Worm (Caenorhabditis elegans) whole organism, L4 larva: ENCODE measurements around the gene C27F2.4.

Experiments
- R02D3.7 ChIP-seq: fragments of 150-350 bp; sonication (generic microtip); optimal IDR thresholded peaks from 3 replicates; lab custom pipeline; 2014; ENCODE audit warnings: missing biosample characterization, missing genetic modification characterization
- T20F7.1 ChIP-seq: fragments of 200-800 bp; sonication (Bioruptor generic); optimal IDR thresholded peaks from 2 replicates; lab custom pipeline; 2018; ENCODE audit warnings: mild to moderate bottlenecking, missing genetic modification characterization, missing compliant biosample characterization
- ZK337.2 ChIP-seq: fragments of 200-800 bp; sonication (Bioruptor generic); IDR thresholded peaks from 2 replicates; pipeline ENCODE4 v1.3.6; 2022; ENCODE audit warnings: missing genetic modification reagents, missing genetic modification characterization, missing compliant biosample characterization
- ZK546.5 ChIP-seq, 2 experiments: sonication (generic microtip); optimal IDR thresholded peaks; 2 replicates each; lab custom pipeline; 2017; ENCODE audit warnings: missing biosample characterization in 2 of 2, missing genetic modification characterization in 2 of 2
- aha-1 ChIP-seq: fragments of 150-350 bp; peaks from one replicate; lab custom pipeline; 2014; ENCODE audit warnings: missing biosample characterization, missing genetic modification characterization
- aly-2 ChIP-seq: sonication (generic microtip); optimal IDR thresholded peaks from 2 replicates; lab custom pipeline; 2018; ENCODE audit warnings: missing biosample characterization, missing genetic modification characterization
- ama-1 ChIP-seq: fragments of 150-350 bp; optimal IDR thresholded peaks from 2 replicates; lab custom pipeline; 2014; ENCODE audit warnings: inconsistent platforms, mixed read lengths
- attf-4 ChIP-seq: sonication (generic microtip); optimal IDR thresholded peaks from 3 replicates; lab custom pipeline; 2017; ENCODE audit warnings: missing biosample characterization, missing genetic modification characterization
- ceh-28 ChIP-seq: fragments of 150-350 bp; optimal IDR thresholded peaks from 2 replicates; lab custom pipeline; 2014; ENCODE audit warnings: missing biosample characterization, missing genetic modification reagents, missing genetic modification characterization
- ceh-32 ChIP-seq: sonication (generic microtip); optimal IDR thresholded peaks from 2 replicates; lab custom pipeline; 2016; ENCODE audit warnings: mild to moderate bottlenecking, missing genetic modification characterization, missing compliant biosample characterization; ENCODE audit not compliant: poor library complexity
- ceh-44 ChIP-seq: fragments of 200-800 bp; sonication (Bioruptor generic); IDR thresholded peaks from 2 replicates; pipeline ENCODE4 v1.3.6; 2022; ENCODE audit warnings: missing genetic modification reagents, missing genetic modification characterization, missing compliant biosample characterization
- ceh-62 ChIP-seq: sonication (generic microtip); optimal IDR thresholded peaks from 2 replicates; lab custom pipeline; 2017; ENCODE audit warnings: missing biosample characterization, missing genetic modification characterization
- ceh-82 ChIP-seq: sonication (generic microtip); optimal IDR thresholded peaks from 2 replicates; lab custom pipeline; 2017; ENCODE audit warnings: missing biosample characterization, missing genetic modification characterization
- ces-1 ChIP-seq: fragments of 150-350 bp; sonication (generic microtip); optimal IDR thresholded peaks from 4 replicates; lab custom pipeline; 2014; ENCODE audit warnings: missing biosample characterization, missing genetic modification reagents, missing genetic modification characterization
- cey-2 ChIP-seq: sonication (generic microtip); optimal IDR thresholded peaks from 3 replicates; lab custom pipeline; 2017; ENCODE audit warnings: missing genetic modification characterization, mild to moderate bottlenecking, missing compliant biosample characterization, antibody characterized with exemption, borderline replicate concordance; ENCODE audit not compliant: insufficient read depth
- daf-12 ChIP-seq: fragments of 150-350 bp; optimal IDR thresholded peaks from 2 replicates; lab custom pipeline; 2014; ENCODE audit warnings: missing biosample characterization, missing genetic modification reagents, missing genetic modification characterization
- daf-16 ChIP-seq, 3 experiments: sonication (generic microtip); optimal IDR thresholded peaks; 2 replicates each; lab custom pipeline; 2016 to 2017; ENCODE audit warnings: missing genetic modification characterization in 3 of 3, missing genetic modification reagents in 3 of 3, mild to moderate bottlenecking in 2 of 3, missing compliant biosample characterization in 2 of 3, missing biosample characterization in 1 of 3, moderate library complexity in 1 of 3
- daf-19 ChIP-seq: fragments of 200-800 bp; sonication (Bioruptor generic); conservative IDR thresholded peaks from 2 replicates; pipeline ENCODE4 v1.3.6; 2022; ENCODE audit warnings: missing genetic modification characterization, missing compliant biosample characterization
- dmd-8 ChIP-seq: fragments of 200-800 bp; sonication (Bioruptor generic); IDR thresholded peaks from 2 replicates; pipeline ENCODE4 v1.3.6; 2022; ENCODE audit warnings: missing genetic modification characterization, missing compliant biosample characterization
- dpl-1 ChIP-seq: fragments of 150-350 bp; optimal IDR thresholded peaks from 2 replicates; lab custom pipeline; 2014; ENCODE audit warnings: missing biosample characterization, missing genetic modification reagents, missing genetic modification characterization
- egl-43 ChIP-seq: fragments of 200-800 bp; sonication (Bioruptor generic); IDR thresholded peaks from 2 replicates; pipeline ENCODE4 v1.3.6; 2022; ENCODE audit warnings: missing genetic modification reagents, missing genetic modification characterization, missing compliant biosample characterization
- fkh-10 ChIP-seq: fragments of 150-350 bp; optimal IDR thresholded peaks from 2 replicates; lab custom pipeline; 2014; ENCODE audit warnings: missing biosample characterization, missing genetic modification reagents, missing genetic modification characterization
- hlh-11 ChIP-seq: fragments of 200-800 bp; sonication (Bioruptor generic); optimal IDR thresholded peaks from 2 replicates; lab custom pipeline; 2018; ENCODE audit warnings: mild to moderate bottlenecking, missing genetic modification characterization, missing compliant biosample characterization
- hlh-30 ChIP-seq: sonication (generic microtip); optimal IDR thresholded peaks from 2 replicates; lab custom pipeline; 2017; ENCODE audit warnings: antibody characterized with exemption, mild to moderate bottlenecking, missing genetic modification characterization, missing compliant biosample characterization; ENCODE audit not compliant: insufficient read depth
- lim-7 ChIP-seq: fragments of 200-800 bp; sonication (Bioruptor generic); IDR thresholded peaks from 2 replicates; pipeline ENCODE4 v1.3.6; 2022; ENCODE audit warnings: missing genetic modification characterization, missing compliant biosample characterization
- lin-15B ChIP-seq: fragments of 150-350 bp; sonication (generic microtip); optimal IDR thresholded peaks from 3 replicates; lab custom pipeline; 2014; ENCODE audit warnings: missing biosample characterization, missing genetic modification characterization
- lin-29 ChIP-seq: fragments of 200-800 bp; sonication (Bioruptor generic); IDR thresholded peaks from 2 replicates; pipeline ENCODE4 v1.3.6; 2022; ENCODE audit warnings: missing genetic modification reagents, missing genetic modification characterization, missing compliant biosample characterization
- lin-38 ChIP-seq: fragments of 200-800 bp; sonication (Bioruptor generic); IDR thresholded peaks from 2 replicates; pipeline ENCODE4 v1.3.6; 2022; ENCODE audit warnings: missing genetic modification reagents, missing genetic modification characterization, missing compliant biosample characterization
- lin-39 ChIP-seq: fragments of 150-350 bp; optimal IDR thresholded peaks from 2 replicates; lab custom pipeline; 2014; ENCODE audit warnings: missing biosample characterization, missing genetic modification reagents, missing genetic modification characterization
- lir-3 ChIP-seq: sonication (generic microtip); optimal IDR thresholded peaks from 2 replicates; lab custom pipeline; 2016; ENCODE audit warnings: mild to moderate bottlenecking, missing genetic modification characterization, missing compliant biosample characterization
- lsy-2 ChIP-seq, 2 experiments: fragments of 150-350 bp in 1 of 2; sonication (generic microtip) in 1 of 2; optimal IDR thresholded peaks; 2 replicates each; lab custom pipeline; 2014 to 2017; ENCODE audit warnings: missing biosample characterization in 2 of 2, missing genetic modification characterization in 2 of 2
- madf-5 ChIP-seq, 2 experiments: fragments of 200-800 bp; sonication (Bioruptor generic); IDR thresholded peaks; 2 replicates each; pipeline ENCODE4 v1.3.6; 2022; ENCODE audit warnings: missing compliant biosample characterization in 2 of 2, missing genetic modification characterization in 2 of 2
- madf-9 ChIP-seq: fragments of 200-800 bp; sonication (Bioruptor generic); conservative IDR thresholded peaks from 2 replicates; pipeline ENCODE4 v1.3.6; 2022; ENCODE audit warnings: missing genetic modification reagents, missing genetic modification characterization, missing compliant biosample characterization
- mxl-2 ChIP-seq: fragments of 200-800 bp; sonication (Bioruptor generic); conservative IDR thresholded peaks from 2 replicates; pipeline ENCODE4 v1.3.6; 2022; ENCODE audit warnings: missing genetic modification reagents, missing genetic modification characterization, missing compliant biosample characterization
- mxl-3 ChIP-seq: fragments of 200-800 bp; sonication (Bioruptor generic); optimal IDR thresholded peaks from 2 replicates; lab custom pipeline; 2018; ENCODE audit warnings: mild to moderate bottlenecking, missing genetic modification characterization, missing compliant biosample characterization
- nhr-10 ChIP-seq: fragments of 150-350 bp; optimal IDR thresholded peaks from 2 replicates; lab custom pipeline; 2014; ENCODE audit warnings: missing biosample characterization, missing genetic modification characterization
- nhr-11 ChIP-seq: fragments of 150-350 bp; optimal IDR thresholded peaks from 2 replicates; lab custom pipeline; 2014; ENCODE audit warnings: missing biosample characterization, missing genetic modification characterization
- nhr-111 ChIP-seq: fragments of 200-800 bp; sonication (Bioruptor generic); optimal IDR thresholded peaks from 2 replicates; lab custom pipeline; 2018; ENCODE audit warnings: mild to moderate bottlenecking, missing genetic modification characterization, missing compliant biosample characterization
- nhr-28 ChIP-seq: fragments of 150-350 bp; optimal IDR thresholded peaks from 2 replicates; lab custom pipeline; 2014; ENCODE audit warnings: missing biosample characterization, missing genetic modification characterization
- nhr-48 ChIP-seq: sonication (generic microtip); optimal IDR thresholded peaks from 2 replicates; lab custom pipeline; 2016; ENCODE audit warnings: mild to moderate bottlenecking, missing genetic modification characterization, missing compliant biosample characterization
- nhr-6 ChIP-seq: fragments of 150-350 bp; optimal IDR thresholded peaks from 2 replicates; lab custom pipeline; 2014; ENCODE audit warnings: missing biosample characterization, missing genetic modification characterization
- nhr-76 ChIP-seq: fragments of 150-350 bp; optimal IDR thresholded peaks from 2 replicates; lab custom pipeline; 2014; ENCODE audit warnings: missing biosample characterization, missing genetic modification characterization
- nhr-77 ChIP-seq: fragments of 150-350 bp; optimal IDR thresholded peaks from 2 replicates; lab custom pipeline; 2014; ENCODE audit warnings: missing biosample characterization, missing genetic modification characterization
- pha-4 ChIP-seq, 2 experiments: fragments of 150-350 bp in 1 of 2; fragments of 200-800 bp in 1 of 2; sonication (Bioruptor generic) in 1 of 2; IDR thresholded peaks in 1 of 2; optimal IDR thresholded peaks in 1 of 2; 2 replicates each; pipeline versions ENCODE4 v1.3.6 to Lab custom; 2014 to 2022; ENCODE audit warnings: missing genetic modification characterization in 2 of 2, missing genetic modification reagents in 2 of 2, missing biosample characterization in 1 of 2, missing compliant biosample characterization in 1 of 2
- saeg-2 ChIP-seq: fragments of 200-800 bp; sonication (Bioruptor generic); IDR thresholded peaks from 2 replicates; pipeline ENCODE4 v1.3.6; 2022; ENCODE audit warnings: missing genetic modification reagents, missing genetic modification characterization, missing compliant biosample characterization
- set-16 ChIP-seq: fragments of 200-800 bp; sonication (Bioruptor generic); IDR thresholded peaks from 2 replicates; pipeline ENCODE4 v1.3.6; 2022; ENCODE audit warnings: missing genetic modification reagents, missing genetic modification characterization, missing compliant biosample characterization
- skn-1 ChIP-seq: fragments of 150-350 bp; optimal IDR thresholded peaks from 2 replicates; lab custom pipeline; 2014; ENCODE audit warnings: missing biosample characterization, missing genetic modification characterization
- snpc-4 ChIP-seq: fragments of 150-350 bp; optimal IDR thresholded peaks from 2 replicates; lab custom pipeline; 2014; ENCODE audit warnings: missing biosample characterization, missing genetic modification characterization
- spr-1 ChIP-seq: sonication (generic microtip); optimal IDR thresholded peaks from 2 replicates; lab custom pipeline; 2016; ENCODE audit warnings: mild to moderate bottlenecking, missing genetic modification characterization, missing compliant biosample characterization
- spr-3 ChIP-seq: fragments of 200-800 bp; sonication (Bioruptor generic); optimal IDR thresholded peaks from 2 replicates; lab custom pipeline; 2018; ENCODE audit warnings: mild to moderate bottlenecking, missing genetic modification characterization, missing compliant biosample characterization
- tag-97 ChIP-seq: fragments of 200-800 bp; sonication (Bioruptor generic); IDR thresholded peaks from 2 replicates; pipeline ENCODE4 v1.3.6; 2022; ENCODE audit warnings: missing genetic modification characterization, missing compliant biosample characterization
- tra-1 ChIP-seq: fragments of 200-800 bp; sonication (Bioruptor generic); IDR thresholded peaks from 2 replicates; pipeline ENCODE4 v1.3.6; 2022; ENCODE audit warnings: missing genetic modification reagents, missing genetic modification characterization, missing compliant biosample characterization

The C27F2.4 gene

ce11 chrIII:4950345-4950744 is 9.8 kb downstream of the C27F2.4 start:
- TF ChIP-seq lin-39 (tag; lab: Kevin White, UChicago) (no peak), hlh-30 (tag; lab: Kevin White, UChicago) (peak; percentile 97), pha-4 (GFP tag; IDR thresholded peaks at IDR 0.05; lab: Robert Waterston, UW) (no peak), pha-4 (tag; optimal IDR thresholded peaks at IDR 0.05; lab: Kevin White, UChicago) (no peak), dpl-1 (GFP tag; lab: Kevin White, UChicago) (no peak), saeg-2 (GFP tag; lab: Robert Waterston, UW) (no peak), cey-2 (tag; lab: Kevin White, UChicago) (no peak), R02D3.7 (tag; lab: Kevin White, UChicago) (no peak), nhr-111 (no peak), madf-9 (GFP tag; lab: Robert Waterston, UW) (peak; percentile 64), skn-1 (tag; lab: Kevin White, UChicago) (no peak), mxl-3 (no peak), spr-3 (GFP tag; lab: Kevin White, UChicago) (no peak), ces-1 (no peak), attf-4 (no peak), ceh-28 (tag; lab: Kevin White, UChicago) (no peak), lin-15B (tag; lab: Kevin White, UChicago) (no peak), lin-38 (GFP tag; lab: Robert Waterston, UW) (0 out of 2 replicates have a peak, but pooled peaks have one; percentile 26), nhr-76 (no peak), T20F7.1 (GFP tag; lab: Kevin White, UChicago) (no peak), lim-7 (no peak), lsy-2 (tag; optimal IDR thresholded peaks at IDR 0.05; lab: Kevin White, UChicago) (peak in 1 of 2 experiments; percentile 43), mxl-2 (GFP tag; lab: Robert Waterston, UW) (no peak), ceh-62 (tag; lab: Kevin White, UChicago) (no peak), dmd-8 (GFP tag; lab: Robert Waterston, UW) (no peak), tra-1 (peak; percentile 54; the same call in 1 of the 2 replicates), ZK337.2 (GFP tag; lab: Robert Waterston, UW) (no peak), hlh-11 (tag; lab: Kevin White, UChicago) (peak; percentile 58), fkh-10 (peak; percentile 23), ceh-44 (GFP tag; lab: Robert Waterston, UW) (no peak), nhr-48 (tag; lab: Kevin White, UChicago) (no peak), nhr-77 (tag; lab: Kevin White, UChicago) (no peak), daf-12 (tag; lab: Kevin White, UChicago) (no peak), madf-5 (GFP tag; IDR thresholded peaks at IDR 0.05; lab: Robert Waterston, UW) (no peak), daf-16 (GFP tag; optimal IDR thresholded peaks at IDR 0.05; lab: Kevin White, UChicago) (no peak), daf-16 (tag; optimal IDR thresholded peaks at IDR 0.05; lab: Kevin White, UChicago) (no peak), ceh-82 (tag; lab: Kevin White, UChicago) (no peak), set-16 (GFP tag; lab: Robert Waterston, UW) (peak; percentile 67), nhr-28 (no peak), nhr-6 (no peak), aly-2 (no peak), spr-1 (no peak), ama-1 (lab: Kevin White, UChicago) (no peak), egl-43 (GFP tag; lab: Robert Waterston, UW) (peak; percentile 56; the same call in 1 of the 2 replicates), nhr-10 (tag; lab: Kevin White, UChicago) (no peak), lir-3 (tag; lab: Kevin White, UChicago) (no peak), ZK546.5 (tag; optimal IDR thresholded peaks at IDR 0.05; lab: Kevin White, UChicago) (no peak), snpc-4 (tag; lab: Kevin White, UChicago) (no peak), tag-97 (GFP tag; lab: Robert Waterston, UW) (no peak), daf-19 (GFP tag; lab: Robert Waterston, UW) (no peak), ceh-32 (no peak), aha-1 (tag; lab: Kevin White, UChicago) (no peak), nhr-11 (tag; lab: Kevin White, UChicago) (no peak), lin-29 (no peak)
